Worm (Caenorhabditis elegans) whole organism, L3 larva: Measurements from ENCODE around the gene hot-3.

ENCODE experiments used
- R02D3.7 ChIP-seq: fragments of 150-350 bp; optimal IDR thresholded peaks from 2 replicates; lab custom pipeline; 2014; ENCODE audit warnings: missing biosample characterization, missing genetic modification characterization
- ZK546.5 ChIP-seq: sonication (generic microtip); optimal IDR thresholded peaks from 2 replicates; lab custom pipeline; 2017; ENCODE audit warnings: missing biosample characterization, missing genetic modification characterization
- aly-2 ChIP-seq: fragments of 150-350 bp; optimal IDR thresholded peaks from 2 replicates; lab custom pipeline; 2014; ENCODE audit warnings: missing biosample characterization, missing genetic modification characterization
- ama-1 ChIP-seq: fragments of 150-350 bp; optimal IDR thresholded peaks from 2 replicates; lab custom pipeline; 2018
- ceh-28 ChIP-seq: fragments of 150-350 bp; optimal IDR thresholded peaks from 2 replicates; lab custom pipeline; 2014; ENCODE audit warnings: missing biosample characterization, missing genetic modification reagents, missing genetic modification characterization
- ceh-82 ChIP-seq: fragments of 150-350 bp; optimal IDR thresholded peaks from 2 replicates; lab custom pipeline; 2014; ENCODE audit warnings: missing biosample characterization, missing genetic modification characterization
- ceh-9 ChIP-seq: sonication (generic microtip); optimal IDR thresholded peaks from 2 replicates; lab custom pipeline; 2018; ENCODE audit warnings: missing biosample characterization, missing genetic modification characterization
- daf-12 ChIP-seq: fragments of 150-350 bp; optimal IDR thresholded peaks from 2 replicates; lab custom pipeline; 2014; ENCODE audit warnings: missing biosample characterization, missing genetic modification reagents, missing genetic modification characterization
- egl-27 ChIP-seq: sonication (generic microtip); optimal IDR thresholded peaks from 4 replicates; lab custom pipeline; 2017; ENCODE audit warnings: missing biosample characterization, missing genetic modification reagents, missing genetic modification characterization
- egl-5 ChIP-seq: fragments of 150-350 bp; optimal IDR thresholded peaks from 2 replicates; lab custom pipeline; 2017; ENCODE audit warnings: missing biosample characterization, missing genetic modification reagents, missing genetic modification characterization, inconsistent platforms
- elt-1 ChIP-seq: fragments of 150-350 bp; optimal IDR thresholded peaks from 2 replicates; lab custom pipeline; 2014; ENCODE audit warnings: missing biosample characterization, missing genetic modification characterization
- elt-2 ChIP-seq: sonication (generic microtip); optimal IDR thresholded peaks from 2 replicates; lab custom pipeline; 2016; ENCODE audit warnings: missing genetic modification reagents, mild to moderate bottlenecking, missing genetic modification characterization, missing compliant biosample characterization
- eor-1 ChIP-seq, 2 experiments: fragments of 150-350 bp; optimal IDR thresholded peaks; 2 replicates each; lab custom pipeline; 2014 to 2018; ENCODE audit warnings: missing biosample characterization in 2 of 2, missing genetic modification characterization in 2 of 2
- fkh-10 ChIP-seq: sonication (generic microtip); optimal IDR thresholded peaks from 2 replicates; lab custom pipeline; 2017; ENCODE audit warnings: missing biosample characterization, missing genetic modification reagents, missing genetic modification characterization
- fkh-2 ChIP-seq: fragments of 150-350 bp; optimal IDR thresholded peaks from 2 replicates; lab custom pipeline; 2014; ENCODE audit warnings: missing biosample characterization, missing genetic modification reagents, missing genetic modification characterization
- fos-1 ChIP-seq: fragments of 150-350 bp; optimal IDR thresholded peaks from 2 replicates; lab custom pipeline; 2014; ENCODE audit warnings: missing biosample characterization, missing genetic modification characterization
- hmg-11 ChIP-seq: sonication (generic microtip); optimal IDR thresholded peaks from 2 replicates; lab custom pipeline; 2016; ENCODE audit warnings: missing genetic modification characterization, missing compliant biosample characterization
- jun-1 ChIP-seq: fragments of 150-350 bp; optimal IDR thresholded peaks from 2 replicates; lab custom pipeline; 2014; ENCODE audit warnings: missing biosample characterization, missing genetic modification reagents, missing genetic modification characterization
- lin-39 ChIP-seq: fragments of 150-350 bp; optimal IDR thresholded peaks from 2 replicates; lab custom pipeline; 2018; ENCODE audit warnings: missing biosample characterization, missing genetic modification reagents, missing genetic modification characterization
- lsy-12 ChIP-seq: sonication (generic microtip); optimal IDR thresholded peaks from 2 replicates; lab custom pipeline; 2016; ENCODE audit warnings: mild to moderate bottlenecking, missing genetic modification characterization, missing compliant biosample characterization
- mdl-1 ChIP-seq: fragments of 150-350 bp; optimal IDR thresholded peaks from 2 replicates; lab custom pipeline; 2014; ENCODE audit warnings: missing biosample characterization, missing genetic modification characterization
- nfya-1 ChIP-seq: sonication (generic microtip); optimal IDR thresholded peaks from 2 replicates; lab custom pipeline; 2017; ENCODE audit warnings: missing genetic modification characterization, mild to moderate bottlenecking, missing compliant biosample characterization, antibody characterized with exemption, moderate library complexity; ENCODE audit not compliant: insufficient read depth
- nhr-11 ChIP-seq: fragments of 150-350 bp; optimal IDR thresholded peaks from 2 replicates; lab custom pipeline; 2014; ENCODE audit warnings: missing biosample characterization, missing genetic modification characterization
- nhr-12 ChIP-seq: fragments of 150-350 bp; optimal IDR thresholded peaks from 2 replicates; lab custom pipeline; 2014; ENCODE audit warnings: missing biosample characterization, missing genetic modification characterization
- nhr-23 ChIP-seq: fragments of 150-350 bp; optimal IDR thresholded peaks from 2 replicates; lab custom pipeline; 2014; ENCODE audit warnings: missing biosample characterization, missing genetic modification reagents, missing genetic modification characterization
- nhr-237 ChIP-seq: fragments of 150-350 bp; optimal IDR thresholded peaks from 2 replicates; lab custom pipeline; 2014; ENCODE audit warnings: missing biosample characterization, missing genetic modification characterization
- nhr-25 ChIP-seq: sonication (generic microtip); optimal IDR thresholded peaks from 2 replicates; lab custom pipeline; 2017; ENCODE audit warnings: missing biosample characterization, missing genetic modification characterization
- nhr-28 ChIP-seq: fragments of 150-350 bp; optimal IDR thresholded peaks from 2 replicates; lab custom pipeline; 2014; ENCODE audit warnings: missing biosample characterization, missing genetic modification characterization
- nhr-43 ChIP-seq: sonication (generic microtip); optimal IDR thresholded peaks from 2 replicates; lab custom pipeline; 2016; ENCODE audit warnings: mild to moderate bottlenecking, missing genetic modification characterization, missing compliant biosample characterization; ENCODE audit not compliant: poor library complexity, severe bottlenecking
- nhr-67 ChIP-seq: fragments of 150-350 bp; optimal IDR thresholded peaks from 2 replicates; lab custom pipeline; 2014; ENCODE audit warnings: missing biosample characterization, missing genetic modification characterization
- nhr-76 ChIP-seq: fragments of 150-350 bp; sonication (generic microtip); optimal IDR thresholded peaks from 5 replicates; lab custom pipeline; 2014; ENCODE audit warnings: missing biosample characterization, missing genetic modification characterization
- nhr-77 ChIP-seq: fragments of 150-350 bp; optimal IDR thresholded peaks from 2 replicates; lab custom pipeline; 2014; ENCODE audit warnings: missing biosample characterization, missing genetic modification characterization
- pha-4 ChIP-seq: fragments of 150-350 bp; optimal IDR thresholded peaks from 2 replicates; lab custom pipeline; 2014; ENCODE audit warnings: missing biosample characterization, missing genetic modification reagents, missing genetic modification characterization
- pqm-1 ChIP-seq: fragments of 150-350 bp; optimal IDR thresholded peaks from 2 replicates; lab custom pipeline; 2017; ENCODE audit warnings: missing biosample characterization, missing genetic modification characterization, inconsistent platforms
- sea-2 ChIP-seq: fragments of 150-350 bp; sonication (generic microtip); optimal IDR thresholded peaks from 4 replicates; lab custom pipeline; 2014; ENCODE audit warnings: missing biosample characterization, missing genetic modification reagents, missing genetic modification characterization
- skn-1 ChIP-seq: fragments of 150-350 bp; optimal IDR thresholded peaks from 2 replicates; lab custom pipeline; 2014; ENCODE audit warnings: missing biosample characterization, missing genetic modification characterization
- snpc-4 ChIP-seq: fragments of 150-350 bp; optimal IDR thresholded peaks from 2 replicates; lab custom pipeline; 2014; ENCODE audit warnings: missing biosample characterization, missing genetic modification characterization
- tbx-2 ChIP-seq: sonication (generic microtip); optimal IDR thresholded peaks from 2 replicates; lab custom pipeline; 2016; ENCODE audit warnings: mild to moderate bottlenecking, missing genetic modification characterization, missing compliant biosample characterization
- unc-39 ChIP-seq: sonication (generic microtip); optimal IDR thresholded peaks from 4 replicates; lab custom pipeline; 2017; ENCODE audit warnings: missing biosample characterization, missing genetic modification characterization
- unc-62 ChIP-seq: fragments of 150-350 bp; sonication (generic microtip); optimal IDR thresholded peaks from 4 replicates; lab custom pipeline; 2014; ENCODE audit warnings: missing biosample characterization, missing genetic modification reagents, missing genetic modification characterization
- ztf-11 ChIP-seq: fragments of 150-350 bp; optimal IDR thresholded peaks from 2 replicates; lab custom pipeline; 2014; ENCODE audit warnings: missing biosample characterization, missing genetic modification characterization
- ztf-4 ChIP-seq: fragments of 150-350 bp; optimal IDR thresholded peaks from 2 replicates; lab custom pipeline; 2014; ENCODE audit warnings: missing biosample characterization, missing genetic modification characterization

The hot-3 gene

DNA sequence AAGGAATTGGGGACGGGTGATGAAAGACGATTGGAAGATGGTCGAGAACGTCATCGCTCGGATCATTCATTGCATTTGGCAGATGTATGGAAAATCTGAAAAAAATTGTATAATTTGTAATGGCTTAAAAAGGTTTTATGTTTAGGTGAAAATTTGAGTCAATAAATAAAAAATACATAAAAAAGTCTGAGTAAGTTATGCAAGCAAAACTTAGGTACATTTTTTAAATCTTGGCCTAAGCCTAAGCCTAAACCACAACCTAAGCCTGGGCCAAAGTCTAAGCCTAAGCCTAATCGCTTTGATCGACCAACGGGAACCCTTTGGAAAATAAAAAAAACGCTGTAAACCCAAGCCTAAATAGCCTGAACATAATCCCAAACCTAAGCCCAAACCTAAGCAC lies at the start of gene hot-3:
TSS of gene hot-3 (minus strand) at position 101 of the 400 bp plus-strand sequence.
- TF ChIP-seq nhr-23 (tag; lab: Kevin White, UChicago) (no peak), ceh-82 (tag; lab: Kevin White, UChicago) (no peak), hmg-11 (tag; lab: Kevin White, UChicago) (no peak), nhr-11 (tag; lab: Kevin White, UChicago) (no peak), aly-2 (no peak), mdl-1 (tag; lab: Kevin White, UChicago) (no peak), elt-2 (tag; lab: Kevin White, UChicago) (no peak), unc-39 (no peak), fkh-2 (tag; lab: Kevin White, UChicago) (no peak), ztf-11 (no peak), skn-1 (no peak)

DNA sequence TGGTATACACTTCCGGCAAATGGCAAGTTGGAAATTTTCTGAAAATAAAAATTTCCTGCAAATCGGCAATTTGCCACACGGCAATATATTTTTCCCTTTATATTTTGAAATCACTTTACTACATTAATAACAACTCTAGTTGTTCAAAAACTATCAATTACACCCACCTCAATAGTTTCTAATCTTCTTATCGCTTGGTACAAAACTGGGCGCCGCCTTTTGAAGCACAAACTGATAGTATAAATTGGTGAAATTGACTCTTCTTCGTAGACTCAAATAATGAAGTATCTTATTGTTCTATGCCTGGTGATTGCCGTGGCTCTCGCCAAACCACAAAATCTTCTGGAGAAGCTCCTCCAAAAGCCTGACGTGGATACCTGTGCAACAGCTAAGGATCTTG lies 49.3 kb upstream of the hot-3 start, which contains the start of gene Y39G8B.9:
TSS of gene Y39G8B.9 (plus strand) at position 269 of the 400 bp plus-strand sequence.
- TF ChIP-seq pqm-1 (peak; percentile 5), elt-2 (tag; lab: Kevin White, UChicago) (peak; percentile 61), hmg-11 (tag; lab: Kevin White, UChicago) (no peak), pha-4 (tag; lab: Kevin White, UChicago) (peak; percentile 0), fkh-10 (GFP tag; lab: Kevin White, UChicago) (no peak)

DNA sequence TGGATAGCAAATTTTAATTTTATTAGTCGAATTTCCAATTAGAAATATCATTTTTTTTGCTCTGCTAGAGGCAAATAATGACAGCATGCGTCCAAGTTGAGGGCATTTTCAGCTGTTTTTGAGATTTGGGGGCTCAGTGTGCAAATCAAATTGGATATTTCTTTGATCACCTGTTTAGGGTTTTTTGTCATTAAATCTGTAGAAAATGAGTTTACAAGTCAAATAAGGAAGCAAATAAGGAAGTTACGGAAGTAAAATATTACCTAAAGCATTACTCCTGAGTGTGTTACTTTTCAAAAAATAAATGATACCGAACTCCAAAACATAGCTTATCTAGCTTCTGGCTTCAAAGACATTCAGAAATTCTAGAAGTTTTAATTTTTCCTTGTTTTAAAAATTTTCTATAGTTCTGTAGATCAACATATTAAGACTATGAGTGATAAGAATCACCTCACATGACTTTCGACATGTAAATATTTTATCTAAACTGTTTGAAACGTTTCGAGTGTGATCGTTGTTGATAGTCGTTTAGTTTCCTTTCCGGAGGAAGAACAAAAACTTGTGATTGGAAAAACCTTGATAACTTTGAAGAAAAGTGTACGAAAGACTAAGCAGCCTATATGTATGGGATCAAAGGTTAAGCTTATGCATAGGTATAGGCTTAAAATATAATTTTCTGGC lies 48.1 kb upstream of the hot-3 start, which contains the start of gene sre-48:
TSS of gene sre-48 (minus strand) at position 51 of the 681 bp plus-strand sequence.
- TF ChIP-seq elt-2 (tag; lab: Kevin White, UChicago) = peak; percentile 92
- TF ChIP-seq pqm-1 = peak; percentile 73
- no peak for TF ChIP-seq elt-1
- no peak for TF ChIP-seq mdl-1 (tag; lab: Kevin White, UChicago)
- peak; percentile 47 for TF ChIP-seq pha-4 (tag; lab: Kevin White, UChicago)
- peak; percentile 85 for TF ChIP-seq jun-1 (tag; lab: Kevin White, UChicago)
- TF ChIP-seq, all 47 proteins: peak for 4

DNA sequence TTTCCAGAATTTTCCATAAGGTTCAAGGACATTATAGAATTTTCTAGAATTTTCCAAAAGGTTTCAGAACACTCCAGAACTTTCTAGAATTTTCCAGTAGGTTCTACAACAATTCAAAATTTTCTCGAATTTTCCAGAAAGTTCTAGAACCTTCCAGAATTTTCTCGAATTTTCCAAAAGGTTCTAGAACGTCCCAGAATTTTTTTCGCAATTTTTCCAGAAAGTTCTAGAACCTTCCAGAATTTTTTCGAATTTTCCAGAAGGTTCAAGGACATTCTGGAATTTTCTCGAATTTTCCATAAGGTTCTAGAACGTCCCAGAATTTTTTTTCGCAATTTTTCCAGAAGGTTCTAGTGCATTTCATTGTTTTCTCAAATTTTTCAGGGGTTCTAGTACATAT lies 45.9 kb upstream of the hot-3 start:
- TF ChIP-seq R02D3.7 (tag; lab: Kevin White, UChicago) = no peak
- no peak for TF ChIP-seq ZK546.5 (tag; lab: Kevin White, UChicago)
- TF ChIP-seq unc-39 = no peak
- TF ChIP-seq ztf-4 (tag; lab: Kevin White, UChicago) = no peak

DNA sequence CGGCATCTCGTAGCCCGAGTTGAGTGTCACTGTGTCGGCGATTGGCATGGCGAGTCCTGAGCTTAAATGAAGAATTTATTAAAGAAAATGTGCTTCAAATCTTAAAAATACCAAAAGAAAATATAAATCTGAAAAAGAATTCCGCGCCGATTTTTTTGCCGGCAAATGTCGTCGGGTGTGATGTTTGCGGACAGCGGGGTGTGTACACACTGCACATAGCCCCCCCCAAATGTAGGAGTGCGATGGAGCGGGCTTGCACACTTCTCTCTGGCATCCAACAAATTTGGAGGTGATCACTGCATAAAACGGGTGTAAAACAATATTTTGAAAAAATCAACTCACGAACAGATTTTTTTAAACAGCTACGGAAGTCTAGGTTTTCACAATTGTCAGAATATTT lies 44.3 kb upstream of the hot-3 start, which contains the start of gene Y39G8B.2:
TSS of gene Y39G8B.2 (minus strand) at position 61 of the 400 bp plus-strand sequence.
- TF ChIP-seq nhr-28 (tag; lab: Kevin White, UChicago) (no peak), fos-1 (tag; lab: Kevin White, UChicago) (peak; percentile 16), nhr-43 (tag; lab: Kevin White, UChicago) (peak; percentile 80), ztf-11 (no peak), snpc-4 (peak; percentile 92), fkh-2 (tag; lab: Kevin White, UChicago) (no peak), nhr-67 (tag; lab: Kevin White, UChicago) (no peak), eor-1 (tag; optimal IDR thresholded peaks at IDR 0.05; lab: Kevin White, UChicago) (no peak), nhr-11 (tag; lab: Kevin White, UChicago) (no peak), nfya-1 (tag; lab: Kevin White, UChicago) (peak; percentile 88), elt-1 (no peak), lin-39 (tag; lab: Kevin White, UChicago) (peak; percentile 88), mdl-1 (tag; lab: Kevin White, UChicago) (no peak), pqm-1 (peak; percentile 60), egl-5 (tag; lab: Kevin White, UChicago) (peak; percentile 66), ZK546.5 (tag; lab: Kevin White, UChicago) (no peak), daf-12 (no peak), nhr-237 (no peak), nhr-12 (tag; lab: Kevin White, UChicago) (no peak), ceh-9 (tag; lab: Kevin White, UChicago) (no peak), jun-1 (tag; lab: Kevin White, UChicago) (peak; percentile 56), nhr-25 (tag; lab: Kevin White, UChicago) (peak; percentile 84), nhr-77 (tag; lab: Kevin White, UChicago) (no peak), elt-2 (tag; lab: Kevin White, UChicago) (peak; percentile 57), skn-1 (peak; percentile 11), unc-62 (GFP tag; lab: Kevin White, UChicago) (no peak), pha-4 (tag; lab: Kevin White, UChicago) (peak; percentile 97), R02D3.7 (tag; lab: Kevin White, UChicago) (peak; percentile 55), tbx-2 (no peak), aly-2 (no peak), egl-27 (tag; lab: Kevin White, UChicago) (no peak), ceh-28 (tag; lab: Kevin White, UChicago) (peak; percentile 7), sea-2 (no peak), lsy-12 (tag; lab: Kevin White, UChicago) (peak; percentile 32), nhr-76 (tag; lab: Kevin White, UChicago) (no peak), ceh-82 (tag; lab: Kevin White, UChicago) (no peak), ama-1 (peak; percentile 49)
